Fruit fly (Drosophila melanogaster): ENCODE results near the gene betaggt-I.

Gene betaggt-I

dm6 chr2L:4945300-4945699 lies at the start of gene betaggt-I, which contains the start of gene mRpL24 (continued):
- TF ChIP-seq bsh (GFP tag; optimal IDR thresholded peaks at IDR 0.05) (peak in 1 of 2 experiments; percentile 98), Gug (GFP tag; IDR thresholded peaks at IDR 0.05) (peak; percentile 89), cas (GFP tag; IDR thresholded peaks at IDR 0.05) (peak; percentile 89), Oli (tag; optimal IDR thresholded peaks at IDR 0.05) (peak; percentile 94), Doc2 (GFP tag; IDR thresholded peaks at IDR 0.05) (peak; percentile 84), CG12659 (GFP tag; optimal IDR thresholded peaks at IDR 0.05) (peak; percentile 98), CG8359 (GFP tag; optimal IDR thresholded peaks at IDR 0.05; ENCODE audit: borderline replicate concordance) (peak; percentile 77), CG15269 (tag; optimal IDR thresholded peaks at IDR 0.05) (peak; percentile 97), cg (GFP tag; optimal IDR thresholded peaks at IDR 0.05) (no peak), lov (optimal IDR thresholded peaks at IDR 0.05) (no peak), lov (GFP tag; IDR thresholded peaks at IDR 0.05) (peak; percentile 93), CG13624 (GFP tag; optimal IDR thresholded peaks at IDR 0.05) (peak; percentile 64), tgo (GFP tag; IDR thresholded peaks at IDR 0.05) (peak; percentile 97), CG17802 (tag; optimal IDR thresholded peaks at IDR 0.05) (peak; percentile 84), Chrac-16 (GFP tag; optimal IDR thresholded peaks at IDR 0.05) (peak; percentile 94), CrebB (tag; optimal IDR thresholded peaks at IDR 0.05) (peak; percentile 92), run (tag; optimal IDR thresholded peaks at IDR 0.05) (peak; percentile 88), CG7928 (GFP tag; optimal IDR thresholded peaks at IDR 0.05) (peak; percentile 77), PHDP (tag; optimal IDR thresholded peaks at IDR 0.05) (peak; percentile 98), Fer2 (tag; optimal IDR thresholded peaks at IDR 0.05) (peak; percentile 96), NC2α (GFP tag; optimal IDR thresholded peaks at IDR 0.05) (peak; percentile 50), al (GFP tag; IDR thresholded peaks at IDR 0.05) (peak; percentile 95), zfh1 (GFP tag; IDR thresholded peaks at IDR 0.05) (peak; percentile 98), CG10267 (tag; optimal IDR thresholded peaks at IDR 0.05) (peak; percentile 92), bbx (GFP tag; IDR thresholded peaks at IDR 0.05; ENCODE audit: partially characterized antibody) (no peak), CG4404 (GFP tag; IDR thresholded peaks at IDR 0.05) (peak; percentile 85), CG2202 (tag; optimal IDR thresholded peaks at IDR 0.05) (peak; percentile 89), odd (GFP tag; optimal IDR thresholded peaks at IDR 0.05) (peak; percentile 90)

DNA sequence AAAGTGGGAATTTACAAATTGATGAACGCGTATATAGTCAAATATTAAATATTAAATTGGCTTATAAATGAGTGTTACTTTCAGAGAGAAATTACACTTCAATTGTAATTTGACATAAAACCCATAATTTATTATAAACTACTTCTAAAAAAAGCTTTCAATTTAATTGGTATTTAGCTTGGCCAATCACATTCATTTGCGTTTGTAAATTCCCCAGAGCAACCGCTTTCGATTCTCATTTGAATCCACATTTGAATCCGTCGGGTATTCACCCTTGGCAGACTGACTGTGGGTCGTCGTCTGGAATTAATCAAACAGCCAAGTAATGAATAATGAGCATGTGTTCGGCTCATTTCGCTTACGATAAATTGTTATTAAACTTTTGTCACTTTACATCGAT lies 49.5 kb upstream of the betaggt-I start:
- TF ChIP-seq ind (GFP tag; optimal IDR thresholded peaks at IDR 0.05): no peak
- TF ChIP-seq CG1602 (GFP tag; optimal IDR thresholded peaks at IDR 0.05): no peak
- TF ChIP-seq Atf-2 (GFP tag; optimal IDR thresholded peaks at IDR 0.05): no peak
- TF ChIP-seq CG7928 (GFP tag; optimal IDR thresholded peaks at IDR 0.05): no peak
- TF ChIP-seq CG6272 (GFP tag; IDR thresholded peaks at IDR 0.05): no peak
- no peak for TF ChIP-seq CG12236 (GFP tag; optimal IDR thresholded peaks at IDR 0.05)
- no peak for TF ChIP-seq CG12769 (tag; optimal IDR thresholded peaks at IDR 0.05)
- TF ChIP-seq CG1603 (tag; optimal IDR thresholded peaks at IDR 0.05): no peak
- TF ChIP-seq sd (tag; optimal IDR thresholded peaks at IDR 0.05): no peak
- TF ChIP-seq Nf-YB (GFP tag; optimal IDR thresholded peaks at IDR 0.05): peak; percentile 6
- TF ChIP-seq CG10959 (GFP tag; IDR thresholded peaks at IDR 0.05): no peak
- TF ChIP-seq Med (GFP tag): peak; percentile 14
- TF ChIP-seq wor (GFP tag; IDR thresholded peaks at IDR 0.05): no peak
- no peak for TF ChIP-seq CG12155 (GFP tag; optimal IDR thresholded peaks at IDR 0.05)

All from whole organism, embryonic.